Fruit fly (Drosophila melanogaster) whole organism, embryonic: ENCODE results near the gene Dok.

Experiments
- Bteb2 ChIP-seq: fragments of 200-800 bp; sonication (Bioruptor generic); optimal IDR thresholded peaks from 2 replicates; lab custom pipeline; 2016; ENCODE audit warnings: missing biosample characterization, missing genetic modification characterization
- CG10209 ChIP-seq: fragments of 200-800 bp; sonication (Bioruptor generic); optimal IDR thresholded peaks from 3 replicates; lab custom pipeline; 2017; ENCODE audit warnings: missing biosample characterization, mild to moderate bottlenecking, missing genetic modification characterization, missing genetic modification reagents
- CG10321 ChIP-seq: fragments of 200-800 bp; sonication (Bioruptor generic); IDR thresholded peaks from 2 replicates; pipeline ENCODE4 v1.3.6; 2022; ENCODE audit warnings: missing biosample characterization, missing genetic modification characterization
- CG10959 ChIP-seq: fragments of 200-800 bp; sonication (Bioruptor generic); IDR thresholded peaks from 2 replicates; pipeline ENCODE4 v1.3.6; 2022; ENCODE audit warnings: missing biosample characterization, missing genetic modification characterization
- CG11398 ChIP-seq: fragments of 200-800 bp; sonication (Bioruptor generic); optimal IDR thresholded peaks from 2 replicates; lab custom pipeline; 2016; ENCODE audit warnings: missing biosample characterization, missing genetic modification characterization
- CG13424 ChIP-seq: fragments of 200-800 bp; sonication (Bioruptor generic); optimal IDR thresholded peaks from 2 replicates; lab custom pipeline; 2019; ENCODE audit warnings: missing biosample characterization, mild to moderate bottlenecking, missing genetic modification characterization, moderate library complexity
- CG13624 ChIP-seq: fragments of 200-800 bp; sonication (Bioruptor generic); optimal IDR thresholded peaks from 2 replicates; lab custom pipeline; 2016; ENCODE audit warnings: missing biosample characterization, missing genetic modification characterization
- CG14441 ChIP-seq: fragments of 200-800 bp; sonication (Bioruptor generic); IDR thresholded peaks from 2 replicates; pipeline ENCODE4 v1.3.6; 2022; ENCODE audit warnings: missing biosample characterization, missing genetic modification characterization
- CG1832 ChIP-seq: fragments of 200-800 bp; sonication (Bioruptor generic); optimal IDR thresholded peaks from 2 replicates; lab custom pipeline; 2017; ENCODE audit warnings: missing biosample characterization, mild to moderate bottlenecking, missing genetic modification characterization, inconsistent platforms
- CG18764 ChIP-seq: fragments of 200-800 bp; sonication (Bioruptor generic); optimal IDR thresholded peaks from 3 replicates; lab custom pipeline; 2016; ENCODE audit warnings: missing biosample characterization, missing genetic modification characterization
- CG3065 ChIP-seq: fragments of 200-800 bp; sonication (Bioruptor generic); optimal IDR thresholded peaks from 2 replicates; lab custom pipeline; 2016; ENCODE audit warnings: missing biosample characterization, missing genetic modification characterization
- CG33213 ChIP-seq: fragments of 200-800 bp; sonication (Bioruptor generic); optimal IDR thresholded peaks from 3 replicates; lab custom pipeline; 2016; ENCODE audit warnings: missing biosample characterization, missing genetic modification characterization
- CG4707 ChIP-seq: fragments of 200-800 bp; sonication (Bioruptor generic); optimal IDR thresholded peaks from 2 replicates; lab custom pipeline; 2018; ENCODE audit warnings: missing biosample characterization, mild to moderate bottlenecking, missing genetic modification characterization, moderate library complexity
- CG4730 ChIP-seq: fragments of 200-800 bp; sonication (Bioruptor generic); IDR thresholded peaks from 2 replicates; pipeline ENCODE4 v1.3.6; 2022; ENCODE audit warnings: missing biosample characterization, missing genetic modification characterization
- CG5180 ChIP-seq: fragments of 200-800 bp; sonication (Bioruptor generic); optimal IDR thresholded peaks from 3 replicates; lab custom pipeline; 2017; ENCODE audit warnings: missing biosample characterization, missing genetic modification characterization, mild to moderate bottlenecking, moderate library complexity, missing genetic modification reagents
- CG7745 ChIP-seq: fragments of 200-800 bp; sonication (Bioruptor generic); optimal IDR thresholded peaks from 2 replicates; lab custom pipeline; 2018; ENCODE audit warnings: missing biosample characterization, mild to moderate bottlenecking, missing genetic modification characterization, moderate library complexity
- CG8388 ChIP-seq: fragments of 200-800 bp; sonication (Bioruptor generic); optimal IDR thresholded peaks from 2 replicates; lab custom pipeline; 2019; ENCODE audit warnings: missing biosample characterization, mild to moderate bottlenecking, missing genetic modification characterization, moderate library complexity
- CG9817 ChIP-seq: fragments of 200-800 bp; sonication (Bioruptor generic); optimal IDR thresholded peaks from 2 replicates; lab custom pipeline; 2018; ENCODE audit warnings: missing biosample characterization, mild to moderate bottlenecking, missing genetic modification characterization, moderate library complexity
- CG9932 ChIP-seq: fragments of 200-800 bp; sonication (Bioruptor generic); IDR thresholded peaks from 2 replicates; pipeline ENCODE4 v1.3.6; 2022; ENCODE audit warnings: missing biosample characterization, missing genetic modification characterization
- CkIIα-i1 ChIP-seq: fragments of 200-800 bp; sonication (Bioruptor generic); IDR thresholded peaks from 2 replicates; pipeline ENCODE4 v1.3.6; 2022; ENCODE audit warnings: missing biosample characterization, missing genetic modification characterization
- CoRest ChIP-seq: fragments of 200-800 bp; sonication (Bioruptor generic); optimal IDR thresholded peaks from 3 replicates; lab custom pipeline; 2018; ENCODE audit warnings: missing biosample characterization, mild to moderate bottlenecking, missing genetic modification characterization, moderate library complexity
- Dfd ChIP-seq, 2 experiments: fragments of >200 bp; optimal IDR thresholded peaks; 2 replicates each; lab custom pipeline; 2017; ENCODE audit warnings: missing biosample characterization in 2 of 2, missing genetic modification characterization in 2 of 2
- Doc3 ChIP-seq: fragments of 200-800 bp; sonication (Bioruptor generic); IDR thresholded peaks from 3 replicates; pipeline ENCODE4 v1.3.6; 2022; ENCODE audit warnings: missing biosample characterization, missing genetic modification characterization; ENCODE audit not compliant: partially characterized antibody
- Drgx ChIP-seq: fragments of 200-800 bp; sonication (Bioruptor generic); IDR thresholded peaks from 2 replicates; pipeline ENCODE4 v1.3.6; 2022; ENCODE audit warnings: missing biosample characterization, missing genetic modification characterization
- Fer1 ChIP-seq: fragments of 200-800 bp; sonication (Bioruptor generic); optimal IDR thresholded peaks from 2 replicates; lab custom pipeline; 2017; ENCODE audit warnings: missing biosample characterization, mild to moderate bottlenecking, missing genetic modification characterization
- HLH3B ChIP-seq: fragments of 200-800 bp; sonication (Bioruptor generic); IDR thresholded peaks from 2 replicates; pipeline ENCODE4 v1.3.6; 2022; ENCODE audit warnings: missing biosample characterization, missing genetic modification characterization
- HmgZ ChIP-seq: fragments of 200-800 bp; sonication (Bioruptor generic); optimal IDR thresholded peaks from 2 replicates; lab custom pipeline; 2018; ENCODE audit warnings: missing biosample characterization, mild to moderate bottlenecking, missing genetic modification characterization
- MESR4 ChIP-seq: fragments of 200-800 bp; sonication (Bioruptor generic); optimal IDR thresholded peaks from 2 replicates; lab custom pipeline; 2018; ENCODE audit warnings: missing biosample characterization, mild to moderate bottlenecking, missing genetic modification characterization, moderate library complexity
- MTF-1 ChIP-seq: fragments of 200-800 bp; sonication (Bioruptor generic); optimal IDR thresholded peaks from 2 replicates; lab custom pipeline; 2018; ENCODE audit warnings: missing biosample characterization, mild to moderate bottlenecking, missing genetic modification characterization, borderline replicate concordance
- Max ChIP-seq: fragments of 200-800 bp; sonication (Bioruptor generic); optimal IDR thresholded peaks from 2 replicates; lab custom pipeline; 2016; ENCODE audit warnings: missing biosample characterization, mild to moderate bottlenecking, missing genetic modification characterization
- Six4 ChIP-seq: fragments of 200-800 bp; sonication (Bioruptor generic); optimal IDR thresholded peaks from 2 replicates; lab custom pipeline; 2016; ENCODE audit warnings: missing biosample characterization, missing genetic modification characterization
- Sry-δ ChIP-seq: fragments of 200-800 bp; sonication (Bioruptor generic); optimal IDR thresholded peaks from 2 replicates; lab custom pipeline; 2016; ENCODE audit warnings: missing biosample characterization, missing genetic modification characterization
- Tbp ChIP-seq: fragments of >200 bp; optimal IDR thresholded peaks from 2 replicates; lab custom pipeline; 2018; ENCODE audit warnings: missing biosample characterization, missing genetic modification characterization
- cas ChIP-seq: fragments of 200-800 bp; sonication (Bioruptor generic); IDR thresholded peaks from 2 replicates; pipeline ENCODE4 v1.3.6; 2022; ENCODE audit warnings: missing biosample characterization, missing genetic modification characterization
- crol ChIP-seq: fragments of 200-800 bp; sonication (Bioruptor generic); IDR thresholded peaks from 2 replicates; pipeline ENCODE4 v1.3.6; 2022; ENCODE audit warnings: missing biosample characterization, missing genetic modification characterization
- disco-r ChIP-seq: fragments of 200-800 bp; sonication (Bioruptor generic); optimal IDR thresholded peaks from 2 replicates; lab custom pipeline; 2016; ENCODE audit warnings: missing biosample characterization, missing genetic modification characterization
- grau ChIP-seq: fragments of 200-800 bp; optimal IDR thresholded peaks from 3 replicates; lab custom pipeline; 2019; ENCODE audit warnings: missing biosample characterization, mild to moderate bottlenecking, missing genetic modification characterization, moderate library complexity
- gsb-n ChIP-seq: fragments of 200-800 bp; sonication (Bioruptor generic); optimal IDR thresholded peaks from 3 replicates; lab custom pipeline; 2018; ENCODE audit warnings: missing biosample characterization, mild to moderate bottlenecking, missing genetic modification characterization
- h ChIP-seq: fragments of >200 bp; optimal IDR thresholded peaks from 2 replicates; lab custom pipeline; 2017
- her ChIP-seq: fragments of 200-800 bp; sonication (Bioruptor generic); optimal IDR thresholded peaks from 2 replicates; lab custom pipeline; 2016; ENCODE audit warnings: missing biosample characterization, missing genetic modification characterization
- lmd ChIP-seq: fragments of 200-800 bp; sonication (Bioruptor generic); IDR thresholded peaks from 2 replicates; pipeline ENCODE4 v1.3.6; 2022; ENCODE audit warnings: missing biosample characterization, missing genetic modification characterization
- luna ChIP-seq: fragments of 200-800 bp; sonication (Bioruptor generic); optimal IDR thresholded peaks from 2 replicates; lab custom pipeline; 2016; ENCODE audit warnings: missing biosample characterization, missing genetic modification characterization
- pfk ChIP-seq: fragments of 200-800 bp; sonication (Bioruptor generic); optimal IDR thresholded peaks from 2 replicates; lab custom pipeline; 2018; ENCODE audit warnings: missing biosample characterization, mild to moderate bottlenecking, missing genetic modification characterization, moderate library complexity
- sd ChIP-seq: fragments of 200-800 bp; sonication (Bioruptor generic); optimal IDR thresholded peaks from 3 replicates; lab custom pipeline; 2018; ENCODE audit warnings: missing biosample characterization, mild to moderate bottlenecking, missing genetic modification characterization, moderate library complexity
- sisA ChIP-seq: fragments of 200-800 bp; sonication (Bioruptor generic); IDR thresholded peaks from 2 replicates; pipeline ENCODE4 v1.3.6; 2022; ENCODE audit warnings: missing biosample characterization, missing genetic modification characterization
- slbo ChIP-seq: fragments of 200-800 bp; sonication (Bioruptor generic); IDR thresholded peaks from 2 replicates; pipeline ENCODE4 v1.3.6; 2022; ENCODE audit warnings: missing biosample characterization, missing genetic modification characterization
- sob ChIP-seq: fragments of 200-800 bp; sonication (Bioruptor generic); IDR thresholded peaks from 2 replicates; pipeline ENCODE4 v1.3.6; 2022; ENCODE audit warnings: missing biosample characterization, missing genetic modification characterization
- stwl ChIP-seq: fragments of 200-800 bp; sonication (Bioruptor generic); optimal IDR thresholded peaks from 3 replicates; lab custom pipeline; 2018; ENCODE audit warnings: missing biosample characterization, mild to moderate bottlenecking, missing genetic modification characterization, moderate library complexity
- tin ChIP-seq: fragments of 200-800 bp; sonication (Bioruptor generic); optimal IDR thresholded peaks from 3 replicates; lab custom pipeline; 2016; ENCODE audit warnings: missing biosample characterization, missing genetic modification characterization
- unc-4 ChIP-seq: fragments of 200-800 bp; sonication (Bioruptor generic); IDR thresholded peaks from 2 replicates; pipeline ENCODE4 v1.3.6; 2022; ENCODE audit warnings: missing biosample characterization, missing genetic modification characterization; ENCODE audit not compliant: partially characterized antibody
- usp ChIP-seq: fragments of >200 bp; optimal IDR thresholded peaks from 2 replicates; lab custom pipeline; 2017; ENCODE audit warnings: missing biosample characterization, missing genetic modification characterization

Gene Dok

dm6 chrX:7319053-7319702, 4.8 kb upstream of the Dok start (continued):
- TF ChIP-seq CG7745 (peak; percentile 41), CG8388 (GFP tag; lab: Kevin White, UChicago) (peak; percentile 90), unc-4 (no peak), sisA (peak; percentile 61; the same call in 1 of the 2 replicates), CG4707 (peak; percentile 24), HmgZ (tag; lab: Kevin White, UChicago) (no peak), cas (no peak), luna (no peak), CkIIα-i1 (GFP tag; lab: Robert Waterston, UW) (no peak), MESR4 (GFP tag; lab: Kevin White, UChicago) (no peak), Doc3 (no peak), CG1832 (GFP tag; lab: Kevin White, UChicago) (peak; percentile 62), sd (tag; lab: Kevin White, UChicago) (no peak), CG14441 (GFP tag; lab: Robert Waterston, UW) (no peak), CG9932 (GFP tag; lab: Robert Waterston, UW) (no peak), disco-r (peak; percentile 28), CG3065 (GFP tag; lab: Kevin White, UChicago) (peak; percentile 50), Sry-δ (peak; percentile 23), CG10959 (GFP tag; lab: Robert Waterston, UW) (peak; percentile 75), Tbp (GFP tag; lab: Kevin White, UChicago) (no peak), crol (no peak), CG10321 (GFP tag; lab: Robert Waterston, UW) (no peak), CG18764 (GFP tag; lab: Kevin White, UChicago) (peak; percentile 45), HLH3B (peak; percentile 49; the same call in 1 of the 2 replicates), Bteb2 (GFP tag; lab: Kevin White, UChicago) (no peak), Six4 (GFP tag; lab: Kevin White, UChicago) (peak; percentile 70), CG11398 (GFP tag; lab: Kevin White, UChicago) (no peak), grau (tag; lab: Kevin White, UChicago) (peak; percentile 77), gsb-n (tag; lab: Kevin White, UChicago) (peak; percentile 92), CG4730 (GFP tag; lab: Robert Waterston, UW) (no peak), CG13424 (peak; percentile 81), MTF-1 (GFP tag; lab: Kevin White, UChicago) (peak; percentile 56), Dfd (GFP tag; optimal IDR thresholded peaks at IDR 0.05; lab: Kevin White, UChicago) (no peak), pfk (GFP tag; lab: Kevin White, UChicago) (no peak), stwl (tag; lab: Kevin White, UChicago) (peak; percentile 57), Max (peak; percentile 48), Fer1 (GFP tag; lab: Kevin White, UChicago) (peak; percentile 9), CG13624 (GFP tag; lab: Kevin White, UChicago) (peak; percentile 23), Drgx (GFP tag; lab: Robert Waterston, UW) (peak; percentile 61), CG9817 (tag; lab: Kevin White, UChicago) (peak; percentile 10), h (lab: Kevin White, UChicago) (no peak), slbo (GFP tag; lab: Robert Waterston, UW) (no peak), CG5180 (GFP tag; lab: Kevin White, UChicago) (peak; percentile 57), CG10209 (GFP tag; lab: Kevin White, UChicago) (peak; percentile 80), lmd (peak; percentile 60), tin (GFP tag; lab: Kevin White, UChicago) (peak; percentile 77), sob (GFP tag; lab: Robert Waterston, UW) (no peak), usp (GFP tag; lab: Kevin White, UChicago) (no peak), CoRest (tag; lab: Kevin White, UChicago) (peak; percentile 85), her (GFP tag; lab: Kevin White, UChicago) (no peak), CG33213 (peak; percentile 41)
